Worm (Caenorhabditis elegans): Measurements from ENCODE around the gene ZK1010.8.
A peak's percentile ranks its signal among the peaks of the same experiment; 100 is the strongest.

ZK1010.8 gene

ce11 chrIII:12968330-12968729, 32.1 kb downstream of the ZK1010.8 start:
- TF ChIP-seq bed-1 (GFP tag; IDR thresholded peaks at IDR 0.05) (no peak), Y53F4B.3 (GFP tag; IDR thresholded peaks at IDR 0.05) (no peak), lsy-27 (tag; optimal IDR thresholded peaks at IDR 0.05; ENCODE audit: borderline replicate concordance, insufficient read depth) (no peak), repo-1 (tag; optimal IDR thresholded peaks at IDR 0.05) (no peak), zfh-2 (GFP tag; conservative IDR thresholded peaks at IDR 0.05) (peak; percentile 62)

- TF ChIP-seq lsl-1 (GFP tag; optimal IDR thresholded peaks at IDR 0.05), result peak; percentile 93
- peak; percentile 69 for TF ChIP-seq F33H1.4 (GFP tag; IDR thresholded peaks at IDR 0.05)
- 0 out of 2 replicates have a peak, but pooled peaks have one; percentile 29 for TF ChIP-seq D2030.7 (GFP tag; IDR thresholded peaks at IDR 0.05)
- TF ChIP-seq T26A5.8 (tag; optimal IDR thresholded peaks at IDR 0.05), result no peak
- peak; percentile 2 for TF ChIP-seq athp-1 (tag; optimal IDR thresholded peaks at IDR 0.05)
- peak; percentile 80 for TF ChIP-seq xnd-1 (tag; optimal IDR thresholded peaks at IDR 0.05)
- peak; percentile 58 for TF ChIP-seq madf-8 (GFP tag; conservative IDR thresholded peaks at IDR 0.05)
- peak; percentile 67; the same call in 1 of the 2 replicates for TF ChIP-seq madf-6 (GFP tag; IDR thresholded peaks at IDR 0.05)
- TF ChIP-seq snpc-4 (GFP tag; optimal IDR thresholded peaks at IDR 0.05), result no peak
- TF ChIP-seq snpc-4 (tag; optimal IDR thresholded peaks at IDR 0.05), result no peak
- peak; percentile 44; the same call in 1 of the 2 replicates for TF ChIP-seq hmg-1.2 (GFP tag; IDR thresholded peaks at IDR 0.05)
- no peak for TF ChIP-seq attf-3 (GFP tag; conservative IDR thresholded peaks at IDR 0.05)
- TF ChIP-seq chd-7 (tag; optimal IDR thresholded peaks at IDR 0.05), result no peak
- TF ChIP-seq nhr-80 (tag; optimal IDR thresholded peaks at IDR 0.05), result peak; percentile 63
Observed at ce11 chrIII:12967437-12968043, 32.9 kb downstream of the ZK1010.8 start.

ce11 chrIII:12966895-12967294, 33.6 kb downstream of the ZK1010.8 start, which contains the start of gene ttm-1:
TSS of gene ttm-1 (minus strand) at chrIII:12966995.
- TF ChIP-seq ekl-4 (GFP tag; IDR thresholded peaks at IDR 0.05) (no peak), lsy-27 (tag; optimal IDR thresholded peaks at IDR 0.05; ENCODE audit: borderline replicate concordance, insufficient read depth) (no peak), atf-7 (tag; optimal IDR thresholded peaks at IDR 0.05) (no peak), mel-28 (tag; optimal IDR thresholded peaks at IDR 0.05; ENCODE audit: borderline replicate concordance) (no peak), bed-2 (GFP tag; IDR thresholded peaks at IDR 0.05) (no peak), dpl-1 (GFP tag; optimal IDR thresholded peaks at IDR 0.05) (no peak), pha-4 (tag; optimal IDR thresholded peaks at IDR 0.05) (no peak), lin-35 (GFP tag; optimal IDR thresholded peaks at IDR 0.05) (no peak), madf-10 (tag; optimal IDR thresholded peaks at IDR 0.05) (no peak), B0035.1 (tag; optimal IDR thresholded peaks at IDR 0.05) (no peak), ceh-27 (GFP tag; optimal IDR thresholded peaks at IDR 0.05) (no peak), nhr-27 (tag; optimal IDR thresholded peaks at IDR 0.05) (no peak), lin-40 (tag; optimal IDR thresholded peaks at IDR 0.05) (no peak), rec-8 (tag; optimal IDR thresholded peaks at IDR 0.05) (no peak), cebp-2 (GFP tag; IDR thresholded peaks at IDR 0.05) (no peak), ztf-26 (tag; optimal IDR thresholded peaks at IDR 0.05) (no peak)

- TF ChIP-seq Y67H2A.10 (GFP tag; conservative IDR thresholded peaks at IDR 0.05), result no peak
- no peak for TF ChIP-seq zfh-2 (GFP tag; conservative IDR thresholded peaks at IDR 0.05)
- no peak for TF ChIP-seq K12H6.12 (tag; optimal IDR thresholded peaks at IDR 0.05)
- TF ChIP-seq cebp-1 (GFP tag; IDR thresholded peaks at IDR 0.05), result no peak
- TF ChIP-seq cebp-1 (tag; optimal IDR thresholded peaks at IDR 0.05), result peak; percentile 25
- no peak for TF ChIP-seq snpc-4 (GFP tag; optimal IDR thresholded peaks at IDR 0.05)
- no peak for TF ChIP-seq snpc-4 (tag; optimal IDR thresholded peaks at IDR 0.05)
- TF ChIP-seq lin-35 (GFP tag; optimal IDR thresholded peaks at IDR 0.05), result no peak
- peak; percentile 73 for TF ChIP-seq nhr-80 (tag; optimal IDR thresholded peaks at IDR 0.05)
- TF ChIP-seq unc-62 (GFP tag; optimal IDR thresholded peaks at IDR 0.05), result peak; percentile 74
- no peak for TF ChIP-seq Y95B8A.8 (GFP tag; IDR thresholded peaks at IDR 0.05)
- no peak for TF ChIP-seq fkh-3 (tag; optimal IDR thresholded peaks at IDR 0.05)
- no peak for TF ChIP-seq ztf-28 (GFP tag; IDR thresholded peaks at IDR 0.05)
- no peak for TF ChIP-seq F52B5.7 (tag; optimal IDR thresholded peaks at IDR 0.05)
- TF ChIP-seq F57A8.1 (GFP tag; optimal IDR thresholded peaks at IDR 0.05), result no peak
- TF ChIP-seq atf-7 (tag; optimal IDR thresholded peaks at IDR 0.05), result no peak
- TF ChIP-seq ceh-58 (GFP tag; IDR thresholded peaks at IDR 0.05), result no peak
Observed at ce11 chrIII:12960705-12961104, 39.8 kb downstream of the ZK1010.8 start.
